Fruit fly (Drosophila melanogaster) whole organism, embryonic: Measurements from ENCODE around the gene CAH4.

Experiments
- Blimp-1 ChIP-seq: fragments of 200-800 bp; sonication (Bioruptor generic); optimal IDR thresholded peaks from 3 replicates; lab custom pipeline; 2018; ENCODE audit warnings: missing biosample characterization, missing genetic modification characterization, mild to moderate bottlenecking, moderate library complexity, missing genetic modification reagents
- CG10543 ChIP-seq: fragments of 200-800 bp; sonication (Bioruptor generic); optimal IDR thresholded peaks from 3 replicates; lab custom pipeline; 2017; ENCODE audit warnings: missing biosample characterization, mild to moderate bottlenecking, missing genetic modification characterization, moderate library complexity
- CG10979 ChIP-seq: fragments of 200-800 bp; sonication (Bioruptor generic); optimal IDR thresholded peaks from 2 replicates; lab custom pipeline; 2018; ENCODE audit warnings: missing biosample characterization, mild to moderate bottlenecking, missing genetic modification characterization, moderate library complexity
- CG11398 ChIP-seq: fragments of 200-800 bp; sonication (Bioruptor generic); optimal IDR thresholded peaks from 2 replicates; lab custom pipeline; 2016; ENCODE audit warnings: missing biosample characterization, missing genetic modification characterization
- CG12769 ChIP-seq: fragments of 200-800 bp; sonication (Bioruptor generic); optimal IDR thresholded peaks from 2 replicates; lab custom pipeline; 2019; ENCODE audit warnings: missing biosample characterization, mild to moderate bottlenecking, missing genetic modification characterization, moderate library complexity
- CG14050 ChIP-seq: fragments of 200-800 bp; sonication (Bioruptor generic); IDR thresholded peaks from 3 replicates; pipeline ENCODE4 v1.3.6; 2022; ENCODE audit warnings: missing biosample characterization, missing genetic modification characterization
- CG16863 ChIP-seq: fragments of 200-800 bp; sonication (Bioruptor generic); optimal IDR thresholded peaks from 3 replicates; lab custom pipeline; 2016; ENCODE audit warnings: missing biosample characterization, missing genetic modification characterization
- CG17359 ChIP-seq: fragments of 200-800 bp; sonication (Bioruptor generic); optimal IDR thresholded peaks from 3 replicates; lab custom pipeline; 2018; ENCODE audit warnings: missing biosample characterization, mild to moderate bottlenecking, missing genetic modification characterization, moderate library complexity
- CG18619 ChIP-seq: fragments of 200-800 bp; sonication (Bioruptor generic); optimal IDR thresholded peaks from 3 replicates; lab custom pipeline; 2017; ENCODE audit warnings: missing biosample characterization, mild to moderate bottlenecking, missing genetic modification characterization
- CG3847 ChIP-seq: fragments of 200-800 bp; sonication (Bioruptor generic); IDR thresholded peaks from 2 replicates; pipeline ENCODE4 v1.3.6; 2022; ENCODE audit warnings: missing biosample characterization, missing genetic modification characterization
- CG6791 ChIP-seq: fragments of 200-800 bp; sonication (Bioruptor generic); IDR thresholded peaks from 3 replicates; pipeline ENCODE4 v1.3.6; 2022; ENCODE audit warnings: missing biosample characterization, missing genetic modification characterization; ENCODE audit not compliant: partially characterized antibody
- CG8281 ChIP-seq: fragments of 200-800 bp; sonication (Bioruptor generic); optimal IDR thresholded peaks from 2 replicates; lab custom pipeline; 2018; ENCODE audit warnings: missing biosample characterization, mild to moderate bottlenecking, missing genetic modification characterization, moderate library complexity
- CG9876 ChIP-seq: fragments of 200-800 bp; sonication (Bioruptor generic); optimal IDR thresholded peaks from 2 replicates; lab custom pipeline; 2016; ENCODE audit warnings: missing biosample characterization, missing genetic modification characterization
- Ets65A ChIP-seq: fragments of 200-800 bp; sonication (Bioruptor generic); peaks from one replicate; lab custom pipeline; 2016; ENCODE audit warnings: missing biosample characterization, missing genetic modification characterization
- HLHmδ ChIP-seq: fragments of 200-800 bp; sonication (Bioruptor generic); optimal IDR thresholded peaks from 2 replicates; lab custom pipeline; 2018; ENCODE audit warnings: missing biosample characterization, mild to moderate bottlenecking, missing genetic modification characterization, moderate library complexity
- Mes4 ChIP-seq: fragments of 200-800 bp; sonication (Bioruptor generic); optimal IDR thresholded peaks from 2 replicates; lab custom pipeline; 2016; ENCODE audit warnings: missing biosample characterization, missing genetic modification characterization
- NFAT ChIP-seq: fragments of 200-800 bp; sonication (Bioruptor generic); IDR thresholded peaks from 2 replicates; pipeline ENCODE4 v1.3.6; 2022; ENCODE audit warnings: missing biosample characterization, missing genetic modification characterization
- Pdp1 ChIP-seq, 2 experiments: fragments of 200-800 bp; sonication (Bioruptor generic); optimal IDR thresholded peaks; 3 replicates each; lab custom pipeline; 2016; ENCODE audit warnings: missing biosample characterization in 2 of 2, missing genetic modification characterization in 2 of 2, mild to moderate bottlenecking in 1 of 2, moderate library complexity in 1 of 2
- Ptx1 ChIP-seq: fragments of 200-800 bp; sonication (Bioruptor generic); IDR thresholded peaks from 2 replicates; pipeline ENCODE4 v1.3.6; 2022; ENCODE audit warnings: missing biosample characterization, missing genetic modification characterization
- Ssrp ChIP-seq: fragments of 200-800 bp; sonication (Bioruptor generic); optimal IDR thresholded peaks from 2 replicates; lab custom pipeline; 2018; ENCODE audit warnings: missing biosample characterization, mild to moderate bottlenecking, missing genetic modification characterization, moderate library complexity
- Xbp1 ChIP-seq: fragments of 200-800 bp; sonication (Bioruptor generic); optimal IDR thresholded peaks from 3 replicates; lab custom pipeline; 2016; ENCODE audit warnings: missing biosample characterization, mild to moderate bottlenecking, missing genetic modification characterization
- abd-A ChIP-seq: fragments of 200-800 bp; sonication (Bioruptor generic); optimal IDR thresholded peaks from 3 replicates; lab custom pipeline; 2019; ENCODE audit warnings: missing biosample characterization, mild to moderate bottlenecking, missing genetic modification characterization, moderate library complexity
- al ChIP-seq: fragments of 200-800 bp; sonication (Bioruptor generic); IDR thresholded peaks from 2 replicates; pipeline ENCODE4 v1.3.6; 2022; ENCODE audit warnings: missing biosample characterization, missing genetic modification characterization
- az2 ChIP-seq: fragments of 200-800 bp; sonication (Bioruptor generic); optimal IDR thresholded peaks from 3 replicates; lab custom pipeline; 2016; ENCODE audit warnings: missing biosample characterization, missing genetic modification characterization
- cad ChIP-seq: fragments of >200 bp; optimal IDR thresholded peaks from 2 replicates; lab custom pipeline; 2017; ENCODE audit warnings: missing biosample characterization, missing genetic modification characterization
- chinmo ChIP-seq: fragments of 200-800 bp; sonication (Bioruptor generic); IDR thresholded peaks from 4 replicates; pipeline ENCODE4 v1.3.6; 2022; ENCODE audit warnings: missing biosample characterization, missing genetic modification characterization; ENCODE audit not compliant: partially characterized antibody
- cwo ChIP-seq: fragments of 200-800 bp; sonication (Bioruptor generic); optimal IDR thresholded peaks from 3 replicates; lab custom pipeline; 2017; ENCODE audit warnings: missing biosample characterization, missing genetic modification characterization, mild to moderate bottlenecking, moderate library complexity, missing genetic modification reagents
- dmrt99B ChIP-seq: fragments of 200-800 bp; sonication (Bioruptor generic); optimal IDR thresholded peaks from 2 replicates; lab custom pipeline; 2018; ENCODE audit warnings: missing biosample characterization, mild to moderate bottlenecking, missing genetic modification characterization, moderate library complexity
- fd96Cb ChIP-seq: fragments of 200-800 bp; sonication (Bioruptor generic); optimal IDR thresholded peaks from 2 replicates; lab custom pipeline; 2018; ENCODE audit warnings: missing biosample characterization, mild to moderate bottlenecking, missing genetic modification characterization, moderate library complexity
- fru ChIP-seq: fragments of >200 bp; optimal IDR thresholded peaks from 2 replicates; lab custom pipeline; 2017
- gsb-n ChIP-seq: fragments of 200-800 bp; sonication (Bioruptor generic); optimal IDR thresholded peaks from 3 replicates; lab custom pipeline; 2018; ENCODE audit warnings: missing biosample characterization, mild to moderate bottlenecking, missing genetic modification characterization
- kni ChIP-seq: fragments of 200-800 bp; sonication (Bioruptor generic); optimal IDR thresholded peaks from 3 replicates; lab custom pipeline; 2017; ENCODE audit warnings: mild to moderate bottlenecking, missing biosample characterization, missing genetic modification reagents, missing genetic modification characterization
- lab ChIP-seq: fragments of 200-800 bp; sonication (Bioruptor generic); optimal IDR thresholded peaks from 3 replicates; lab custom pipeline; 2017; ENCODE audit warnings: missing biosample characterization, missing genetic modification characterization, mild to moderate bottlenecking, moderate library complexity, missing genetic modification reagents
- lola ChIP-seq, 3 experiments: fragments of >200 bp in 2 of 3; fragments of 200-800 bp in 1 of 3; sonication (Bioruptor generic) in 1 of 3; optimal IDR thresholded peaks; 2 replicates each; lab custom pipeline; 2017 to 2019; ENCODE audit warnings: missing biosample characterization in 3 of 3, missing genetic modification characterization in 3 of 3, mild to moderate bottlenecking in 1 of 3, moderate library complexity in 1 of 3
- prd ChIP-seq, 3 experiments: fragments of >200 bp in 2 of 3; fragments of 200-800 bp in 1 of 3; sonication (Bioruptor generic) in 1 of 3; optimal IDR thresholded peaks in 2 of 3; IDR thresholded peaks in 1 of 3; 2 replicates in 2 of 3; 3 replicates in 1 of 3; pipeline versions ENCODE4 v1.3.6 to Lab custom; 2017 to 2022; ENCODE audit warnings: missing biosample characterization in 1 of 3, missing genetic modification characterization in 1 of 3
- row ChIP-seq: fragments of 200-800 bp; sonication (Bioruptor generic); IDR thresholded peaks from 3 replicates; pipeline ENCODE4 v1.3.6; 2022; ENCODE audit warnings: missing biosample characterization, missing genetic modification characterization
- sc ChIP-seq, 3 experiments: fragments of >200 bp in 2 of 3; fragments of 200-800 bp in 1 of 3; sonication (Bioruptor generic) in 1 of 3; optimal IDR thresholded peaks; 2 replicates in 2 of 3; 3 replicates in 1 of 3; lab custom pipeline; 2017; ENCODE audit warnings: mild to moderate bottlenecking in 1 of 3, missing biosample characterization in 1 of 3, missing genetic modification characterization in 1 of 3, missing genetic modification reagents in 1 of 3
- sd ChIP-seq: fragments of 200-800 bp; sonication (Bioruptor generic); optimal IDR thresholded peaks from 3 replicates; lab custom pipeline; 2018; ENCODE audit warnings: missing biosample characterization, mild to moderate bottlenecking, missing genetic modification characterization, moderate library complexity
- sqz ChIP-seq: fragments of 200-800 bp; sonication (Bioruptor generic); optimal IDR thresholded peaks from 3 replicates; lab custom pipeline; 2018; ENCODE audit warnings: missing biosample characterization, mild to moderate bottlenecking, missing genetic modification characterization
- sug ChIP-seq: fragments of 200-800 bp; optimal IDR thresholded peaks from 2 replicates; lab custom pipeline; 2019; ENCODE audit warnings: missing biosample characterization, mild to moderate bottlenecking, missing genetic modification characterization, moderate library complexity
- toy ChIP-seq: fragments of 200-800 bp; sonication (Bioruptor generic); IDR thresholded peaks from 2 replicates; pipeline ENCODE4 v1.3.6; 2022; ENCODE audit warnings: missing biosample characterization, missing genetic modification characterization
- vvl ChIP-seq: fragments of 200-800 bp; sonication (Bioruptor generic); IDR thresholded peaks from 2 replicates; pipeline ENCODE4 v1.3.6; 2022; ENCODE audit warnings: missing biosample characterization, missing genetic modification characterization

CAH4 gene

dm6 chr3R:24890217-24890616, 32.9 kb upstream of the CAH4 start:
- no peak for TF ChIP-seq az2 (GFP tag; lab: Kevin White, UChicago)
- TF ChIP-seq sc (optimal IDR thresholded peaks at IDR 0.05; lab: Kevin White, UChicago): no peak
- no peak for TF ChIP-seq sc (GFP tag; optimal IDR thresholded peaks at IDR 0.05; lab: Kevin White, UChicago)

dm6 chr3R:24889303-24889892, 32.0 kb upstream of the CAH4 start:
- TF ChIP-seq Ets65A (GFP tag; lab: Kevin White, UChicago) (peak; percentile 39), CG3847 (GFP tag; lab: Robert Waterston, UW) (no peak), abd-A (tag; lab: Kevin White, UChicago) (peak; percentile 30), sqz (GFP tag; lab: Kevin White, UChicago) (peak; percentile 35), kni (GFP tag; lab: Kevin White, UChicago) (peak; percentile 29), fru (lab: Kevin White, UChicago) (no peak), CG8281 (tag; lab: Kevin White, UChicago) (peak; percentile 49), lab (GFP tag; lab: Kevin White, UChicago) (no peak), sd (tag; lab: Kevin White, UChicago) (peak; percentile 96), chinmo (GFP tag; lab: Robert Waterston, UW) (0 out of 4 replicates have a peak, but pooled peaks have one; percentile 70), vvl (0 out of 2 replicates have a peak, but pooled peaks have one; percentile 12), CG6791 (GFP tag; lab: Robert Waterston, UW) (no peak), toy (GFP tag; lab: Robert Waterston, UW) (no peak), cwo (GFP tag; lab: Kevin White, UChicago) (peak; percentile 78), Mes4 (GFP tag; lab: Kevin White, UChicago) (no peak), Pdp1 (GFP tag; optimal IDR thresholded peaks at IDR 0.05; lab: Kevin White, UChicago) (peak in 1 of 2 experiments; percentile 20), CG12769 (tag; lab: Kevin White, UChicago) (peak; percentile 74), CG10543 (GFP tag; lab: Kevin White, UChicago) (peak; percentile 17)

- TF ChIP-seq CG18619 (GFP tag; lab: Kevin White, UChicago) (no peak), CG8281 (tag; lab: Kevin White, UChicago) (peak; percentile 82), gsb-n (tag; lab: Kevin White, UChicago) (no peak), Blimp-1 (GFP tag; lab: Kevin White, UChicago) (peak; percentile 56)
Measured at dm6 chr3R:24888418-24888817, 31.1 kb upstream of the CAH4 start.

dm6 chr3R:24886470-24886869, 29.1 kb upstream of the CAH4 start:
- TF ChIP-seq Ptx1 (GFP tag; lab: Robert Waterston, UW) (0 out of 2 replicates have a peak, but pooled peaks have one; percentile 16), CG3847 (GFP tag; lab: Robert Waterston, UW) (no peak), Xbp1 (peak; percentile 1), CG10979 (tag; lab: Kevin White, UChicago) (peak; percentile 17), Blimp-1 (GFP tag; lab: Kevin White, UChicago) (peak; percentile 31), al (GFP tag; lab: Robert Waterston, UW) (no peak), CG9876 (GFP tag; lab: Kevin White, UChicago) (no peak), prd (optimal IDR thresholded peaks at IDR 0.05; lab: Kevin White, UChicago) (no peak), prd (GFP tag; IDR thresholded peaks at IDR 0.05; lab: Robert Waterston, UW) (no peak), sug (no peak), CG11398 (GFP tag; lab: Kevin White, UChicago) (no peak), Ssrp (tag; lab: Kevin White, UChicago) (peak; percentile 9), HLHmδ (no peak), CG17359 (tag; lab: Kevin White, UChicago) (peak; percentile 50), cad (GFP tag; lab: Kevin White, UChicago) (no peak), CG14050 (GFP tag; lab: Robert Waterston, UW) (no peak), row (GFP tag; lab: Robert Waterston, UW) (0 out of 3 replicates have a peak, but pooled peaks have one; percentile 5), NFAT (GFP tag; lab: Robert Waterston, UW) (no peak), lola (GFP tag; optimal IDR thresholded peaks at IDR 0.05; lab: Kevin White, UChicago) (no peak), dmrt99B (tag; lab: Kevin White, UChicago) (peak; percentile 57), CG16863 (GFP tag; lab: Kevin White, UChicago) (no peak), fd96Cb (tag; lab: Kevin White, UChicago) (peak; percentile 7)
